Worm (Caenorhabditis elegans) whole organism, midembryonic: ENCODE measurements around the gene srh-42.

ENCODE experiments used
- T22C8.4 ChIP-seq: fragments of 200-800 bp; sonication (Bioruptor generic); IDR thresholded peaks from 2 replicates; pipeline ENCODE4 v1.3.6; 2022; ENCODE audit warnings: missing genetic modification characterization, missing compliant biosample characterization
- klf-2 ChIP-seq: fragments of 200-800 bp; sonication (Bioruptor generic); conservative IDR thresholded peaks from 2 replicates; pipeline ENCODE4 v1.3.6; 2022; ENCODE audit warnings: missing genetic modification reagents, missing genetic modification characterization, missing compliant biosample characterization
- med-1 ChIP-seq: sonication (generic microtip); optimal IDR thresholded peaks from 2 replicates; lab custom pipeline; 2017; ENCODE audit warnings: missing genetic modification characterization, mild to moderate bottlenecking, missing compliant biosample characterization, antibody characterized with exemption, missing genetic modification reagents; ENCODE audit not compliant: insufficient read depth
- ref-1 ChIP-seq: fragments of 200-800 bp; sonication (Bioruptor generic); conservative IDR thresholded peaks from 2 replicates; pipeline ENCODE4 v1.3.6; 2022; ENCODE audit warnings: missing genetic modification reagents, missing genetic modification characterization, missing compliant biosample characterization
- ztf-23 ChIP-seq: fragments of 200-800 bp; sonication (Bioruptor generic); IDR thresholded peaks from 2 replicates; pipeline ENCODE4 v1.3.6; 2022; ENCODE audit warnings: missing genetic modification reagents, missing genetic modification characterization, missing compliant biosample characterization
- ztf-29 ChIP-seq: fragments of 200-800 bp; sonication (Bioruptor generic); IDR thresholded peaks from 2 replicates; pipeline ENCODE4 v1.3.6; 2022; ENCODE audit warnings: missing genetic modification reagents, missing genetic modification characterization, missing compliant biosample characterization

DNA sequence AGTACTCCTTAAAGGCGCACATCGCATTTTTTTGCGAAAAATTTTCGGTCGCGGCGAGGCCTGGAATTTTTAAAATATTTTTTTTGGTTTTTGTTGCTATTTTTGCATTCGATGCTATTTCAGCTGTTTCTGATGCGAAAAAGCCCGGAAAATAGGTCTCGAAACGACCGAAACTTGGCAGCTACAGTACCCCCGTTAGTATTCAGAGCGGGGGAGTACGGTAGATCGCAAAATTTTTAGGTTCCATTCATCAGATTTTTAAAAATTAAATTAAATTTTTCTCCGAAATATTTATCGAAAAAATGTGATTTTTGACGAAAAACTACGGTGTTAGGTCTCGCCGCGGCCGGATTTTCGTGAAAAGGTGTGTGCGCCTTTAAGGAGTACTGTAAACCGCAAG lies 33.0 kb downstream of the srh-42 start:
- no peak for TF ChIP-seq klf-2 (GFP tag; lab: Robert Waterston, UW)
- no peak for TF ChIP-seq ref-1 (GFP tag; lab: Robert Waterston, UW)
- TF ChIP-seq T22C8.4 (GFP tag; lab: Robert Waterston, UW), result no peak
- TF ChIP-seq ztf-23 (GFP tag; lab: Robert Waterston, UW), result no peak
- no peak for TF ChIP-seq ztf-29
- no peak for TF ChIP-seq med-1 (GFP tag; lab: Kevin White, UChicago)
